Fruit fly (Drosophila melanogaster): ENCODE results near the gene Capr.

DNA sequence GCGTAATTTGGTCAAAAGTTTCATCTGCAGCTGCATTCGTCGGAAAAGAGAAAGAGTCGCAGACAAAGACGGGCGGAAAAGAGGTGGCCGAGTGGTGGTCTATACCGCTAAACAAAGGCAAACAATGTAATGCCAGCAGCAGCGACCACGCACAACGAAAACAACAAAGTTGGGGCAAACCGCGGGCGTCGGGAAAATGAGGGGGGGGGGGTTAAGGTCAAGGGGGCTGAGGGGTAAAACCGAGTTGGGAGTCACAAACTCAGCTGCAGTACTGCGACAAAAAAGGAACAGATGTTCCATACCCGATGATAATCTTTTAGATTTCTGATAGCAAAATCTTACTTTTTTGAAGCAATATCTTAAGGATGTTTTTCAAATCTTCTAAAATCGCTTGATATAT, 36.3 kb downstream of the Capr start:
- TF ChIP-seq CG8478 (optimal IDR thresholded peaks at IDR 0.05) (no peak), CTCF (optimal IDR thresholded peaks at IDR 0.05) (no peak)
